In the genomic region with DNA sequence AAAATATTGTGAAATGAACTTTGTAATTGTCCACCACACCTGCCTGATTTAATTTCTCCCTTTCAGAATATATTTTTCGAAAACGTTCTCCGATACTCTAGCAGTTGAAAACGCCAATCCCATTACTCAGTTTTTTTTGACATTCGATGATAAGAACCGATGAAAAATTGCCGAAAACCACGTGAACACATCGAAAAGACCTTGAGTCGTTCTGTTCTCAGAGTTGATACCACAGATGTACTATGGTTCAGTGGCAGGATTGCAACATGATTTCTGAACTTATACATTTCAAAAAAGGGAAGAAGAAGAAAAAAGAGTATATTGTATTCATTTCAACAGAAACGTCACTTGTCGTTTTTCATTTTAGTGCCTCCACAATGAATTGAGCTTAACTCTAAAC, we compare ENCODE assay signal across 1 worm cellular context.
TF ChIP-seq lines count a peak whose summit lies in the region.

No protein-coding gene starts in this region.

TF ChIP-seq in whole organism, L1 larva, 84 proteins besides CTCF, POLR2A, EP300 and RAD21 (continued from another document):
- TF ChIP-seq fkh-4 (tag; optimal IDR thresholded peaks at IDR 0.05; lab: Kevin White, UChicago; ENCODE audit: borderline replicate concordance) (no peak), nhr-90 (tag; optimal IDR thresholded peaks at IDR 0.05; lab: Kevin White, UChicago; ENCODE audit: poor library complexity) (no peak)
